Fruit fly (Drosophila melanogaster) ovary, adult (tissue): ENCODE measurements around the gene Spt20.

Source experiments
- CG17801 ChIP-seq: fragments of 200-800 bp; optimal IDR thresholded peaks from 2 replicates; lab custom pipeline; 2019; ENCODE audit warnings: missing biosample characterization, mild to moderate bottlenecking, missing genetic modification characterization, moderate library complexity; ENCODE audit not compliant: partially characterized antibody

The Spt20 gene

DNA sequence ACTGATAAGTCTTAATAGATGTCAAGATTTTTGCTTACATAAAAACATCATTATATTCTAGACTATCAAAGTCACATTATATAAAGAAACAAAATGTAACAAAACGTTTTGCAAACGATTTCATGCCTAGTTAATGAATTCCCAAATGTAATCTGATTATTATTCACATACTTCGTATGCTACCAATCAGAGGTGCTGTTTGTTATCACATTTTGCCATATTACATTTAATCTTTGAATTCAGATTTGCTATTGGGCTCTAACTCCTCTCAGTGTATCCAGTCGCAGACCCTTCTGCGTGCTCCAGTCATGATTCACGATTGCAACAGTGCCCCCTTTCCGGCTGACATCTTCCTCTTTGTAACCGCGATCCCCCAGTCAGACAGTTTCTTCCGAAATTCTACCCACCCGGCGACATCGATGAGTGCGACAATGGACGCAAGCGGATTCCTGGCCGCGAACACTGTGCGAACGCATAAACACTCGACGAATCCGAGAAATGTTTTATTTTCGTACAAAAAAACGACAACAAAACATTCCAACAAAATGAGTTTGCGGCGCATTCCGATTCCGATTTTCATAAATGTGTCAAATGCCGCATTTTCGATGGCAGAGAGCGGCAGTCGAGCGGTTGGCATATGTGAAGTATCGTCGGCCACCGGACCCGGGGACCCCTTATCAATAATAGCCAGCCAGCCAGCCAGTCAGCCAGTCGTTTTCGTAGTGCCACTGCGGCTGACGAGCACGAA lies 14.2 kb upstream of the Spt20 start:
- TF ChIP-seq CG17801 (GFP tag; lab: Kevin White, UChicago): no peak

DNA sequence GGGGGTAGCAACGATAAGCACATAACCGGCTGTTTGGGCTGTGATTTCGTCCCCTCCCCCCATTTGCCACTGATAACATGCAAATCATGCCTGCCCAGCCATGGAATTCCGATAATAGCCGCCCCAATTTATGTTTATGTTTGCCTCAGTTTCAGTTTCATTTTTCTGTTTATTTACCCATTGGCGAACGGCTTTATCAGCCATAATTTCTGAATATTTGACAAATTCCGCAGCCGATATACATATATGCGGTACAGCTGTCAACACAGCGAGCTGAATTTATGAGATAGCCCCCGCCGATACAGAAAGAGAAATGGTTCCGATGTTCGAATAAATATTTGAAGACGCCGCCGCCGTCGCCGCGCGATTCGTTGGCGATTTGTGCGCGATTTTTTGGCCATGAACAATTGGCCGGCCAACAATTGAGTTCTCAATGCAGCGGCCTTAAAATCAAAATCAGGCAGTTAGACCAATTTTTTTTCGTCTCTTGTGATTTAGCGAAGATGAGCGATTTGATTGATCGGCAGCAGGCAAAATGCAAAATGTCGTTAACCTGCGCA lies 13.2 kb upstream of the Spt20 start:
- TF ChIP-seq CG17801 (GFP tag; lab: Kevin White, UChicago): no peak

DNA sequence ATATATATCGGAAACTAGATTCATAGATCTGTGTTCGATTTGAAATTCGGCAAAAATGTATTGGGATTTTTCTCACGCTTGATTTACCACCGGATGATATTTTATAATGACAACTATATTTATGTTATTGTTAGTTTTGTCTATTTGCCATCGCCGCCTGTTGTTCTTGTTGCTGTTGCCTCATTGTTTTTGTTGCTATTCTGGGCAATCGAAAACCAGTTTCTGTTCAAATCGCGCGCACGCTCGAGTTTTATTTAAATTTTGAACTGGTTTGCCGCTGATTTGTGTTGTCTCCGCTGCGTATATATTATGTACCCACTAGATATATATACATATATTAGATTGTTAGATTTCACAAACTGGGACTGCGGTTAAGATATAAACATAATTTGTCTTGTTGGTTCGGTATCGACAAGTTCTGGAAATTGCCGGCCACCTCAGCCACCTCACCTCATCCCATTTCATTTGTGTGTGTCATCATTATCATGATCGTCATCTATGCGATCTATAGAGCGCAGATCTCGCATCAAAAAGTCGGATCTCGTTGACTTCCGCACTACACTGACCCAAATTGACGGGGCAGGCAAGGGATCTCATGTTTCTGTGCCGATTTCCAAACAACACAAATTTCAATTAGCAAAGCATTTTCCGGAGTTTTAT lies 11.7 kb upstream of the Spt20 start:
- TF ChIP-seq CG17801 (GFP tag; lab: Kevin White, UChicago): no peak

DNA sequence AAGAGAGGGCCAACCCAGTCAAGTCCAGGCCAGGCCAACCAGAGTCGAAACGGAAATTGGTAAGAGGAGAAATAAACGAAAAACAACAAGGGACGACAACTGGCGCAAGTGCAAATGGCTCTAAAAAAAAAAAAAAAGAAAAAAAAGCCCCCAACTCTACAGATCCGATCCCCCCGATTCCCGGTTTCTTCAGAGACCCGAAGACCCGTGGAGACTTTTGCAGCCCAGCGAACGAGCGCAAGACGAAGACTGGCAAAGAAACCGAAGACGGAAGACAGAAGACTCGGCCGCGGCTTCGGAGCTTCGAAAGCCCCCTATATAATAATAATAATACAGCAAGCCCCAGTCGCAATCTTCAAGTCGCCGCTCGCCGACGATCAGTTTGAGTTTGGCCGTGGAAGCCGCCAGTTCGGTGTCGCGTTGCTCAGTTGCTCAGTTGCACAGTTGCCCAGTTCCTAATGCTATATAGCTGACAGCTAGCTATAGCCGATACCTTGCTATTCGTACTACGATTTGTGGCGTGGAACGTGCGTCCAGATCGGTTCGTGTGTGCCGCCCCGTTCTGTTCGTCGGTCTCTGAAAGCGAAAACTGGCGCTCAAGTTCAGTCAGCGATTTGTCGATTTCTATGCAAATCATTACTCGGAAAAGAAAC lies 8.0 kb upstream of the Spt20 start:
- TF ChIP-seq CG17801 (GFP tag; lab: Kevin White, UChicago): peak; percentile 37

DNA sequence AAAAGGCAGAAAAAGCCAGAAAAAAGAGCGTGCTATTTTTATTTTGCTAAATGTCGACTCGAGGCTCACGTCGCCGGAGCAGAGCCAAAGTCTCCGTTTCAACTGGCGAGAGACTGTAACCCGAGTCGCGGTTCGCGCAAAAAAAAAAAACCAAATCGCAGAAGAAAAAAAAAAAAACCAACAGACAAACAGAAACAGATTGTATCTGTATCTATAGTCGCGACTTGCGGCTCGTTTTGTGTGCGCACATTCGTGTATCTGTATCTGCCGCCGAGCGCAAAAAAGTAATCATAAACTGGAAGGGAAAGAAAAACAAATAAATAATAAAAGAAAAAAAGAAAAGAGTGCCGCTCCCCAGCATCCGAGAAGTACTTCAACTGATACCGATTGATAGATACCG lies 7.4 kb upstream of the Spt20 start:
- TF ChIP-seq CG17801 (GFP tag; lab: Kevin White, UChicago): no peak

DNA sequence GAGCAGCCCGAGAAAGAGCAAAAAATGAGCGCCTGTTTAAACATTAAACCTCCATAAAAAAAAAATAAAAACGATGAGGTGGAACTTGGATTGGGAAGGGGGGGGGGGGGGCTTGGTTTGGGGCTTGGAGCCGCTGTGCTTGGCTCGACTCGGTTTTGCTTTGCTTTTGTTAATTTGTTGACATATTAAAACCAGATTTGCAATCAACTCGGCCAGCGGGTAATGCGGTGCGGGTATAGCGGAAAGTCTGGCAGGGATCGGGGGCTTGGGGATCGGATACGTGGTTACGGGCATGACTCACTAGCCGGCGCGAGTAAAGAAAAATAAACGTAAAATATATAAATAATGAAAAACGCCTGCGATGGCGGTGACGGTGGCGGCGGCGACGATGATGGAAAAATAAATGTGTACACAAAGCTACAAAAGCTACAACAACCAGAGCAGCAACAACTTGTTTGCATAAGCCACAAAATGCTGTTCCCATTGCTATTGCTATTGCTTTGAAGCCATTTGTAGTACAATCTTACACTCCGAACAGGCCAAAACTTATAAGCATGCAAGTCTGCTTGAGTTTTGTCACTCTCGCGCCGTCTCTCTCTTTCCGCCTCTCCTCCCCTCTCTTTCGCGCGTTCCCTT lies 4.7 kb upstream of the Spt20 start:
- no peak for TF ChIP-seq CG17801 (GFP tag; lab: Kevin White, UChicago)

DNA sequence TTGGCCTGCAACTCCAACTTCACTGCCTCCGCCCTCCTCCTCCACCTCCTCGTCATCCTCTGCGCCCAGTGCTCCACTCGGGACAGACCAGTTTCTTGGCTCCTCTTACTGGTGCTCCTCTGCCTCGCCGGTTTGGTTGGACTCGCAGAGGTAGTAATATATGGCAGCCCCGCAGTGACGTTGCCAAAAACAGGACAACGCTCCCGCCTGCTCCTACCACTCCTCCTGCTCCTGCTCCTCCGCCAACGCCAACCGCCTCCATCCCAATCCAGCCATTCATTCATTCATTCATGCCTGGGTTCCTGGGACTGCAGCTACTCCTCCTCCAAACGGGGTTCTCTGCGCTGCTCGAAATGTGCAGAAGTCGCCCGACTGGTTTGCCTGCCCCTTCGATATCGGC lies 3.0 kb upstream of the Spt20 start:
- no peak for TF ChIP-seq CG17801 (GFP tag; lab: Kevin White, UChicago)

DNA sequence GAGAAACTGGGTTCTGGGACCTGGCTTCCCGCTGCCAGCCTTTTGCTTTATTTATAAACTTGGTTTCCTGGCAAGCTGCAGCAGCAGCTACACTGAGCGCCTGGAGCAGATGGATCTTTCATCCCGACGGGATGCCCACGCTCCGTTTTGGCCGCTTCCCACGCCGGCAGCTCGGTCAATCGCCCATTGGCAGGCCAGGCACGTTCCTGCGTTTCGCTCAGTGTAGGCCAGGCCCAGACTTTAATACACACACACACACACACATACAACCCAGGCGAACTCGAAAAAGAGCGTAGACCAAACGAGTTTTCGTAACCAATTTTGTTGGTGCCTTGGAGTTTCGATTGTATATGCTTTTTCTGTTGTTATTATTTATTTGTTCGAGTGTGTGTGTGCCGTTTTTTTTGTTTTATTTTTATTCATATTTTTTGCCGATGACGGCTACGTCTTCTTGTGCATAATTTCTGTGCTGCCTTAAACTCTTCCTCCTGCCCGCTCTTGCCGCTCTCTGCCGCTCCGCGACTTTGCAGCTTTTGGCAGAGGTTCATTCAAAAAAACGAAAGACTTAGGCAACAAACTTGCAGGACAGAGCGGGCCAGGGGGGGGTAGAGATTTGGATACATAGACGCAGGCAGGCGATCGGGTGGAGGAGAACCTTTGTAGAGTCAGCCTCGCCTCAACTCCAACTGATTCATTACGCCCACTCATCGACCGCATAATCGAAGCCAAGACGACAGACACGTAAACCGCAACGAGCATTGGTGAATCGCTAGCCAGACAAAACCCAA lies 2.4 kb upstream of the Spt20 start:
- no peak for TF ChIP-seq CG17801 (GFP tag; lab: Kevin White, UChicago)

DNA sequence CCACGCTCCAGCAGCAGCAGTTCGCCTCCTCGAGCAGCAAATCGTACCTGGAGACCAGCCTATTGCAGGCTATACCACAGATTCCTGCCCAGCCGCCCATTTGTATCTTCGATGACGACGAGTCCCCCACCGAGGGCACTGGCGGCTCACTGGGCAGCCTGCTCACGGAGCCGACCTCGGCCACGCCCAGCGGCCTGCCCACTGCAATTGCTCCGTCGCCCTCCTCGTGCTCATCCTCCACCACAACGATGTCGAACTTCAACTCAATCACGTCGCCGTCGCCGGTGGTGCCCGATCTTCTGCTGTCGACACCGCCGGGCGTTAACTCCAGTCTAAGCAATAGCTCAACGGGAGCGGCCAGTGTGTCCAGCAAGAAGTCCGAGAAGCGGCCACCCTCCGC lies 1.1 kb downstream of the Spt20 start:
- no peak for TF ChIP-seq CG17801 (GFP tag; lab: Kevin White, UChicago)

DNA sequence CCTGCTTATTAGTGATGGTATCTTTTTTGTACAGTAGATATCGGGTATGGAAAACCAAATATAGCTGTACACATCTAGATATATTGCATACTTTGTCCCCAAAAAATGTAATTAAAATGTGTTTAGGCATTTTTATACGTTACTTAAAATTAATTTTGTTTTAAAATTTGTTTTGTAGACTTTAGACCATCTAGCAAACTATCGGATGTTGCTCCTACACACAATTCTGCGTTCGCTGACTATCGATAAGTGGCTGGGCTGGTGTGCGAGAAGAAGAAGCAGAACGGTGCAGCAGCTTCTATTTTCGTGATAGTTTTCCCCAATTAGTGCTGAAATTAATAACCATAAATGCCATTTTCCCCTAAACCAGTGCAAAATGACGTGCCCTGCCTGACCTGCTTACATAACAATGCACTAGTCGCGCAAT lies 10.6 kb downstream of the Spt20 start, which contains the start of the genes Vps36 and Liprin-beta:
Gene Vps36, minus strand, starts transcription at position 1 of the 427 bp plus-strand sequence.
Gene Liprin-beta, plus strand, starts transcription at position 143 of the 427 bp plus-strand sequence.
- TF ChIP-seq CG17801 (GFP tag; lab: Kevin White, UChicago): peak; percentile 83

DNA sequence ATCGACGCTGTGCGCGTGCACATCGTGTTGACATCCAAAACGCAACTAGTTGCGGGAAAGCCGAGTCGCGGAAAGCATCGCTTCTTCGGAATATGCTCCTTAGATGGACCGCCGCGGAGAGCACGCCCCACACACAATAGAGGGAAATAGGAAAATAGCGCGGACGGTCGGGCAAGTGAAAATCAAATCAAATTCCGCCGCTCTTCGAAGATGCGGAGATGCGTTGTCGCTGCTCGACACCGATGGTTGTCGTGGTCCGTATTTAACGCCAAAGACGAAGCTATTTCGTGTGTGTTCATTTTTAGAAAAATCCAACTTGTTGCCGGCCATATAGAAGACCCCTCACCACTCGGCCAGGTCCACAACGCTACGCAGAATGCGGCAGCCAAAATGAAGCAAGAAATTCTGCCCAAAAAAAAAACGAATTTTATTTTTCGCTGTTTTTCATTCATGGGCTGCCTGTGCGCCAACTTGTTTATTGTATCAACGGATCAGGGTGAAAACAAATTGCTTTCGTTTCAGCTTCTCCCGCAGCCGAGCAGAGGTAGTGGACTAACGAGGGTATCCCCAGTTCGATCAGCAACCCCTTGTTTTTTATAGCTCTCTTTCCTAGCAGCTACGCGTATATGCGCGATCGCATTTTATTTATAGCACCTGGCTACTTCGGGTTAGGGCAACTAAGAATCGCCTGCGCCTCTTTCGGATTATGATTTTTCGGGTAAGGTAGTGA lies 17.2 kb downstream of the Spt20 start, which contains the start of gene CG10710:
Gene CG10710, minus strand, starts transcription at position 51 of the 730 bp plus-strand sequence.
- no peak for TF ChIP-seq CG17801 (GFP tag; lab: Kevin White, UChicago)
